Worm (Caenorhabditis elegans) whole organism, young adult: ENCODE data around the gene D2096.13.

ENCODE experiments used
- B0336.3 ChIP-seq: fragments of 200-800 bp; sonication (Bioruptor generic); IDR thresholded peaks from 2 replicates; pipeline ENCODE4 v1.3.6; 2022; ENCODE audit warnings: missing genetic modification characterization, missing compliant biosample characterization
- F37B4.10 ChIP-seq: fragments of 200-800 bp; sonication (Bioruptor generic); IDR thresholded peaks from 2 replicates; pipeline ENCODE4 v1.3.6; 2022; ENCODE audit warnings: missing genetic modification characterization, missing compliant biosample characterization
- T07F8.4 ChIP-seq: sonication (generic microtip); optimal IDR thresholded peaks from 2 replicates; lab custom pipeline; 2016; ENCODE audit warnings: mild to moderate bottlenecking, missing genetic modification characterization, moderate library complexity, missing compliant biosample characterization
- attf-5 ChIP-seq: fragments of 200-800 bp; sonication (Bioruptor generic); optimal IDR thresholded peaks from 2 replicates; lab custom pipeline; 2018; ENCODE audit warnings: mild to moderate bottlenecking, missing genetic modification characterization, missing compliant biosample characterization
- hsf-1 ChIP-seq: fragments of 200-800 bp; sonication (Bioruptor generic); IDR thresholded peaks from 2 replicates; pipeline ENCODE4 v1.3.6; 2022; ENCODE audit warnings: missing genetic modification reagents, missing genetic modification characterization, missing compliant biosample characterization
- lin-26 ChIP-seq: fragments of 200-800 bp; sonication (Bioruptor generic); IDR thresholded peaks from 2 replicates; pipeline ENCODE4 v1.3.6; 2022; ENCODE audit warnings: missing genetic modification reagents, missing genetic modification characterization, missing compliant biosample characterization
- sea-2 ChIP-seq: fragments of 200-800 bp; sonication (Bioruptor generic); IDR thresholded peaks from 2 replicates; pipeline ENCODE4 v1.3.6; 2022; ENCODE audit warnings: missing genetic modification characterization, missing compliant biosample characterization
- snpc-4 ChIP-seq, 5 experiments: fragments of 150-350 bp in 1 of 5; sonication (generic microtip) in 4 of 5; optimal IDR thresholded peaks; 2 replicates each; lab custom pipeline; 2014 to 2018; ENCODE audit warnings: missing genetic modification characterization in 5 of 5, missing biosample characterization in 3 of 5, antibody characterized with exemption in 2 of 5, mild to moderate bottlenecking in 2 of 5, missing compliant biosample characterization in 2 of 5, missing genotype in 2 of 5, moderate library complexity in 2 of 5, missing genetic modification reagents in 1 of 5

- no peak for TF ChIP-seq hsf-1 (GFP tag; lab: Robert Waterston, UW)
- no peak for TF ChIP-seq T07F8.4 (tag; lab: Kevin White, UChicago)
- TF ChIP-seq sea-2 = no peak
- TF ChIP-seq snpc-4 (GFP tag; optimal IDR thresholded peaks at IDR 0.05; lab: Kevin White, UChicago) = no peak
- TF ChIP-seq snpc-4 (tag; optimal IDR thresholded peaks at IDR 0.05; lab: Kevin White, UChicago) = no peak
- TF ChIP-seq lin-26 (GFP tag; lab: Robert Waterston, UW) = no peak
- no peak for TF ChIP-seq B0336.3 (GFP tag; lab: Robert Waterston, UW)
- no peak for TF ChIP-seq attf-5
- no peak for TF ChIP-seq F37B4.10
These were observed 7.9 kb upstream of the D2096.13 start, which contains the start of gene aagr-1 for ce11 chrIV:8366295-8366694.
